Fruit fly (Drosophila melanogaster): ENCODE measurements around the gene CG3473.

DNA sequence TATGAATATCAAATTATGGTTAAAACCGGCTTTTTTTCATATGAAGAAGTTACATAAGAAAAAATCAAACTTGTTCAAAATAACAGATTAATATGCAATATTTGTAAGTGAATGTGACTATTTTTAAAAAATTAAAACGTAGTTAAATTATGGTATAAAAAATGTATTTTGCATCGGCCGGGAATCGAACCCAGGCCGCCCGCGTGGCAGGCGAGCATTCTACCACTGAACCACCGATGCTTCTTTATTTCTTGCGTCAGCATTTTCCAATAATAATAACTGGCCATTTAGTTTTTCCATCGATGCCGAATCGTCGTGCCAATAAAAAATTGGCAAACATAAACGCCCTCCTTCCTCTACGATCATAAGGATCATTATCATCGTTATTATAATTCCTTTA lies 32.8 kb downstream of the CG3473 start:
- TF ChIP-seq Ets98B (GFP tag; IDR thresholded peaks at IDR 0.05): no peak
- no peak for TF ChIP-seq Pif1A (GFP tag; optimal IDR thresholded peaks at IDR 0.05)
- TF ChIP-seq CG10348 (GFP tag; IDR thresholded peaks at IDR 0.05): no peak
- no peak for TF ChIP-seq fd96Ca (GFP tag; IDR thresholded peaks at IDR 0.05)
- TF ChIP-seq gl (tag; optimal IDR thresholded peaks at IDR 0.05): no peak
- no peak for TF ChIP-seq Snoo (tag; optimal IDR thresholded peaks at IDR 0.05)
- TF ChIP-seq CG14655 (GFP tag; optimal IDR thresholded peaks at IDR 0.05): no peak
- no peak for TF ChIP-seq CG32121 (GFP tag; IDR thresholded peaks at IDR 0.05)
